Fruit fly (Drosophila melanogaster) whole organism, wandering third instar larva: ENCODE data around the gene Nepl6.

Experiments used
- Abd-B ChIP-seq: fragments of >200 bp; optimal IDR thresholded peaks from 2 replicates; lab custom pipeline; 2017; ENCODE audit warnings: missing biosample characterization, missing genetic modification characterization
- CrebA ChIP-seq: fragments of 200-800 bp; sonication (Bioruptor generic); optimal IDR thresholded peaks from 2 replicates; lab custom pipeline; 2016; ENCODE audit warnings: missing biosample characterization, mild to moderate bottlenecking, missing genetic modification characterization, borderline replicate concordance
- Hr83 ChIP-seq: fragments of 200-300 bp; sonication (Bioruptor generic); optimal IDR thresholded peaks from 2 replicates; lab custom pipeline; 2016; ENCODE audit warnings: missing biosample characterization, mild to moderate bottlenecking, missing genetic modification characterization, moderate library complexity; ENCODE audit not compliant: poor library complexity, severe bottlenecking
- Jra ChIP-seq: sonication (Bioruptor generic); optimal IDR thresholded peaks from 2 replicates; lab custom pipeline; 2016; ENCODE audit warnings: missing biosample characterization, missing genetic modification characterization
- Myc ChIP-seq: fragments of >200 bp; optimal IDR thresholded peaks from 2 replicates; lab custom pipeline; 2017
- h ChIP-seq: fragments of 200-800 bp; sonication (Bioruptor generic); optimal IDR thresholded peaks from 3 replicates; lab custom pipeline; 2016; ENCODE audit warnings: missing biosample characterization, mild to moderate bottlenecking, missing genetic modification characterization

DNA sequence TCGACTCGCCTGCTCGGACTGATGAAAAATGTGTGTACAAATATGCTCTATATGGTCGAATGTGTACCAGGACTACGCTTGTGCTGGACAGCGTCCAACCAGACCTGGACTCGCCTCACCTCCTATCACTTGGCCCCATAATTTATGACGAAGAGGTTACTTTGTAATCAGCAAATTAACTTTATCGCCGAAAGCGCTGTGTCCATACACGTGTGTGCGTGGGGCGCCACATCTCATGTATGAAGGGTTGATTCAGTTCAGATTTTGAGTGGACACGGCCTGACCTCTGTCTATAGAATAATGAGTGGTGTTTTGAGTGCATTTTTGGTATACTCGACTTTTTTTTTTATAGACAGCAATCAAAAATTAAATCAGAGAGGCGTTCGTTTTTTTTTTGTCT lies 25.3 kb downstream of the Nepl6 start:
- TF ChIP-seq Myc (lab: Kevin White, UChicago), result no peak
- TF ChIP-seq CrebA, result no peak
- TF ChIP-seq h, result no peak
- no peak for TF ChIP-seq Hr83 (GFP tag; lab: Kevin White, UChicago)
- no peak for TF ChIP-seq Abd-B (GFP tag; lab: Kevin White, UChicago)
- TF ChIP-seq Jra, result no peak
